Fruit fly (Drosophila melanogaster) Kc167 (cell line): ENCODE measurements around the gene CG2076.
A peak's percentile ranks its signal among the peaks of the same experiment; 100 is the strongest.

Experiments used
- Myc ChIP-seq: fragments of >200 bp; optimal IDR thresholded peaks from 2 replicates; lab custom pipeline; 2017; ENCODE audit warnings: missing external identifiers
- Sin3A ChIP-seq: fragments of >200 bp; optimal IDR thresholded peaks from 2 replicates; lab custom pipeline; 2018; ENCODE audit warnings: missing external identifiers
- h ChIP-seq: fragments of >200 bp; optimal IDR thresholded peaks from 3 replicates; lab custom pipeline; 2018; ENCODE audit warnings: missing external identifiers
- insv ChIP-seq: fragments of >200 bp; optimal IDR thresholded peaks from 3 replicates; lab custom pipeline; 2018; ENCODE audit warnings: missing external identifiers
- psq ChIP-seq: fragments of >200 bp; optimal IDR thresholded peaks from 2 replicates; lab custom pipeline; 2017; ENCODE audit warnings: missing external identifiers
- ttk ChIP-seq: sonication (Bioruptor generic); optimal IDR thresholded peaks from 2 replicates; lab custom pipeline; 2017; ENCODE audit warnings: missing external identifiers

Gene CG2076

dm6 chrX:11090161-11090560, at the start of gene CG2076:
Gene CG2076 (plus strand): TSS chrX:11090210.
- TF ChIP-seq Sin3A (lab: Kevin White, UChicago) (no peak), insv (lab: Kevin White, UChicago) (no peak), psq (lab: Kevin White, UChicago) (no peak), Myc (lab: Kevin White, UChicago) (no peak), ttk (lab: Kevin White, UChicago) (no peak), h (lab: Kevin White, UChicago) (no peak)

- TF ChIP-seq ttk (lab: Kevin White, UChicago), result no peak
- TF ChIP-seq psq (lab: Kevin White, UChicago), result no peak
- TF ChIP-seq h (lab: Kevin White, UChicago), result no peak
- TF ChIP-seq Sin3A (lab: Kevin White, UChicago), result no peak
- TF ChIP-seq insv (lab: Kevin White, UChicago), result no peak
- no peak for TF ChIP-seq Myc (lab: Kevin White, UChicago)
Measured at dm6 chrX:11044456-11044855, 45.6 kb upstream of the CG2076 start, which contains the start of gene SmydA-4. Gene SmydA-4 (plus strand): TSS chrX:11044756.

- TF ChIP-seq psq (lab: Kevin White, UChicago), result no peak
- no peak for TF ChIP-seq h (lab: Kevin White, UChicago)
- TF ChIP-seq insv (lab: Kevin White, UChicago), result no peak
- no peak for TF ChIP-seq Sin3A (lab: Kevin White, UChicago)
Measured at dm6 chrX:11053456-11053855, 36.6 kb upstream of the CG2076 start, which contains the start of gene CG1552. Gene CG1552 (minus strand): TSS chrX:11053556.

dm6 chrX:11059519-11059918, 30.5 kb upstream of the CG2076 start, which contains the start of gene CG1545:
Gene CG1545 (minus strand): TSS chrX:11059619.
- TF ChIP-seq Sin3A (lab: Kevin White, UChicago) (no peak), insv (lab: Kevin White, UChicago) (no peak), psq (lab: Kevin White, UChicago) (no peak), Myc (lab: Kevin White, UChicago) (no peak)

dm6 chrX:11063070-11063469, 26.9 kb upstream of the CG2076 start, which contains the start of gene CG1537:
Gene CG1537 (minus strand): TSS chrX:11063170.
- TF ChIP-seq h (lab: Kevin White, UChicago), result no peak
- TF ChIP-seq psq (lab: Kevin White, UChicago), result no peak
- no peak for TF ChIP-seq Sin3A (lab: Kevin White, UChicago)
- no peak for TF ChIP-seq Myc (lab: Kevin White, UChicago)
- no peak for TF ChIP-seq ttk (lab: Kevin White, UChicago)
- no peak for TF ChIP-seq insv (lab: Kevin White, UChicago)

dm6 chrX:11066252-11066651, 23.8 kb upstream of the CG2076 start, which contains the start of gene CG15203:
Gene CG15203 (plus strand): TSS chrX:11066552.
- no peak for TF ChIP-seq insv (lab: Kevin White, UChicago)
- TF ChIP-seq Sin3A (lab: Kevin White, UChicago), result no peak
- no peak for TF ChIP-seq h (lab: Kevin White, UChicago)
- TF ChIP-seq Myc (lab: Kevin White, UChicago), result no peak
- TF ChIP-seq ttk (lab: Kevin White, UChicago), result no peak
- TF ChIP-seq psq (lab: Kevin White, UChicago), result no peak

dm6 chrX:11081242-11081641, 8.8 kb upstream of the CG2076 start:
- TF ChIP-seq h (lab: Kevin White, UChicago) (no peak), psq (lab: Kevin White, UChicago) (no peak), Myc (lab: Kevin White, UChicago) (no peak), insv (lab: Kevin White, UChicago) (no peak)

dm6 chrX:11081834-11082233, 8.2 kb upstream of the CG2076 start:
- TF ChIP-seq h (lab: Kevin White, UChicago), result peak; percentile 86
- TF ChIP-seq insv (lab: Kevin White, UChicago), result no peak

dm6 chrX:11083007-11083406, 7.0 kb upstream of the CG2076 start:
- TF ChIP-seq h (lab: Kevin White, UChicago) (no peak), Myc (lab: Kevin White, UChicago) (no peak), psq (lab: Kevin White, UChicago) (no peak), ttk (lab: Kevin White, UChicago) (no peak), Sin3A (lab: Kevin White, UChicago) (no peak), insv (lab: Kevin White, UChicago) (no peak)

- TF ChIP-seq ttk (lab: Kevin White, UChicago) (no peak), psq (lab: Kevin White, UChicago) (no peak), insv (lab: Kevin White, UChicago) (no peak), Sin3A (lab: Kevin White, UChicago) (no peak), h (lab: Kevin White, UChicago) (no peak), Myc (lab: Kevin White, UChicago) (no peak)
Measured at dm6 chrX:11086250-11086649, 3.8 kb upstream of the CG2076 start, which contains the start of gene sev. Gene sev (minus strand): TSS chrX:11086299.

- no peak for TF ChIP-seq ttk (lab: Kevin White, UChicago)
- TF ChIP-seq insv (lab: Kevin White, UChicago), result no peak
- no peak for TF ChIP-seq Myc (lab: Kevin White, UChicago)
- no peak for TF ChIP-seq psq (lab: Kevin White, UChicago)
- TF ChIP-seq Sin3A (lab: Kevin White, UChicago), result no peak
Measured at dm6 chrX:11087384-11087783, 2.6 kb upstream of the CG2076 start.

- TF ChIP-seq h (lab: Kevin White, UChicago) (no peak), Myc (lab: Kevin White, UChicago) (no peak), insv (lab: Kevin White, UChicago) (no peak)
Measured at dm6 chrX:11088778-11089340, 1.2 kb upstream of the CG2076 start, which contains the start of gene Vago. Gene Vago (plus strand): TSS chrX:11089290.
